Fruit fly (Drosophila melanogaster) whole organism, prepupa: ENCODE results near the gene CG13784.

Source experiments
- CG11762 ChIP-seq: fragments of 200-800 bp; sonication (Bioruptor generic); optimal IDR thresholded peaks from 3 replicates; lab custom pipeline; 2016; ENCODE audit warnings: missing biosample characterization, missing genetic modification characterization; ENCODE audit not compliant: insufficient read depth
- CG11902 ChIP-seq: fragments of 200-800 bp; sonication (Bioruptor generic); optimal IDR thresholded peaks from 3 replicates; lab custom pipeline; 2016; ENCODE audit warnings: missing biosample characterization, missing genetic modification characterization
- CG15336 ChIP-seq: fragments of 200-800 bp; sonication (Bioruptor generic); IDR thresholded peaks from 2 replicates; pipeline ENCODE4 v1.3.6; 2022; ENCODE audit warnings: missing biosample characterization, missing genetic modification characterization
- CG1621 ChIP-seq: fragments of 200-800 bp; sonication (Bioruptor generic); optimal IDR thresholded peaks from 3 replicates; lab custom pipeline; 2018; ENCODE audit warnings: missing biosample characterization, mild to moderate bottlenecking, missing genetic modification characterization
- CG16779 ChIP-seq: fragments of 200-800 bp; sonication (Bioruptor generic); optimal IDR thresholded peaks from 3 replicates; lab custom pipeline; 2017; ENCODE audit warnings: missing biosample characterization, mild to moderate bottlenecking, missing genetic modification characterization
- CG31627 ChIP-seq: fragments of 200-800 bp; sonication (Bioruptor generic); optimal IDR thresholded peaks from 3 replicates; lab custom pipeline; 2016; ENCODE audit warnings: missing biosample characterization, missing genetic modification characterization
- CG34406 ChIP-seq: fragments of 200-800 bp; sonication (Bioruptor generic); optimal IDR thresholded peaks from 3 replicates; lab custom pipeline; 2016; ENCODE audit warnings: missing biosample characterization, missing genetic modification characterization
- CG4318 ChIP-seq: fragments of 200-800 bp; sonication (Bioruptor generic); optimal IDR thresholded peaks from 3 replicates; lab custom pipeline; 2017; ENCODE audit warnings: missing biosample characterization, mild to moderate bottlenecking, missing genetic modification characterization
- CG6163 ChIP-seq: fragments of 200-800 bp; sonication (Bioruptor generic); IDR thresholded peaks from 3 replicates; pipeline ENCODE4 v1.3.6; 2022; ENCODE audit warnings: missing biosample characterization, missing genetic modification characterization
- CG6276 ChIP-seq: fragments of 200-800 bp; sonication (Bioruptor generic); optimal IDR thresholded peaks from 2 replicates; lab custom pipeline; 2017; ENCODE audit warnings: missing biosample characterization, mild to moderate bottlenecking, missing genetic modification characterization
- CG6792 ChIP-seq: fragments of 200-800 bp; sonication (Bioruptor generic); optimal IDR thresholded peaks from 3 replicates; lab custom pipeline; 2016; ENCODE audit warnings: missing biosample characterization, missing genetic modification characterization
- CG7368 ChIP-seq: fragments of 200-800 bp; sonication (Bioruptor generic); optimal IDR thresholded peaks from 3 replicates; lab custom pipeline; 2016; ENCODE audit warnings: missing biosample characterization, missing genetic modification characterization
- CG8119 ChIP-seq: fragments of 200-800 bp; sonication (Bioruptor generic); IDR thresholded peaks from 3 replicates; pipeline ENCODE4 v1.3.6; 2022; ENCODE audit warnings: missing biosample characterization, missing genetic modification characterization
- CG8319 ChIP-seq: fragments of 200-800 bp; sonication (Bioruptor generic); optimal IDR thresholded peaks from 3 replicates; lab custom pipeline; 2016; ENCODE audit warnings: missing biosample characterization, missing genetic modification characterization
- CG8632 ChIP-seq: fragments of 200-800 bp; sonication (Bioruptor generic); optimal IDR thresholded peaks from 3 replicates; lab custom pipeline; 2016; ENCODE audit warnings: missing biosample characterization, missing genetic modification characterization
- CG9139 ChIP-seq: fragments of 200-800 bp; sonication (Bioruptor generic); optimal IDR thresholded peaks from 3 replicates; lab custom pipeline; 2017; ENCODE audit warnings: missing biosample characterization, mild to moderate bottlenecking, missing genetic modification characterization
- Eip75B ChIP-seq: fragments of 200-800 bp; sonication (Bioruptor generic); optimal IDR thresholded peaks from 3 replicates; lab custom pipeline; 2016; ENCODE audit warnings: missing biosample characterization, missing genetic modification characterization
- Eip78C ChIP-seq: fragments of 200-800 bp; sonication (Bioruptor generic); peaks from one replicate; lab custom pipeline; 2016; ENCODE audit warnings: missing biosample characterization, missing genetic modification characterization
- Eip93F ChIP-seq: fragments of 200-800 bp; sonication (Bioruptor generic); optimal IDR thresholded peaks from 2 replicates; lab custom pipeline; 2016; ENCODE audit warnings: missing biosample characterization, mild to moderate bottlenecking, missing genetic modification characterization
- Ets96B ChIP-seq: fragments of 200-800 bp; optimal IDR thresholded peaks from 2 replicates; lab custom pipeline; 2019; ENCODE audit warnings: missing biosample characterization, mild to moderate bottlenecking, missing genetic modification characterization, moderate library complexity
- Gug ChIP-seq: fragments of 200-800 bp; sonication (Bioruptor generic); IDR thresholded peaks from 2 replicates; pipeline ENCODE4 v1.3.6; 2022; ENCODE audit warnings: missing biosample characterization, missing genetic modification characterization
- Hr39 ChIP-seq: fragments of 200-800 bp; sonication (Bioruptor generic); optimal IDR thresholded peaks from 2 replicates; lab custom pipeline; 2016; ENCODE audit warnings: missing biosample characterization, missing genetic modification characterization
- Hr4 ChIP-seq: fragments of 200-800 bp; sonication (Bioruptor generic); optimal IDR thresholded peaks from 3 replicates; lab custom pipeline; 2016; ENCODE audit warnings: missing biosample characterization, missing genetic modification characterization
- OdsH ChIP-seq: fragments of 200-800 bp; sonication (Bioruptor generic); optimal IDR thresholded peaks from 3 replicates; lab custom pipeline; 2016; ENCODE audit warnings: missing biosample characterization, missing genetic modification characterization
- Smox ChIP-seq: fragments of 200-800 bp; sonication (Bioruptor generic); optimal IDR thresholded peaks from 3 replicates; lab custom pipeline; 2016; ENCODE audit warnings: missing biosample characterization, missing genetic modification characterization
- Sox102F ChIP-seq: fragments of 200-800 bp; sonication (Bioruptor generic); optimal IDR thresholded peaks from 2 replicates; lab custom pipeline; 2016; ENCODE audit warnings: missing biosample characterization, mild to moderate bottlenecking, missing genetic modification characterization
- Sox14 ChIP-seq: fragments of 200-800 bp; sonication (Bioruptor generic); optimal IDR thresholded peaks from 3 replicates; lab custom pipeline; 2016; ENCODE audit warnings: missing biosample characterization, missing genetic modification characterization
- Sox15 ChIP-seq: fragments of 200-800 bp; sonication (Bioruptor generic); optimal IDR thresholded peaks from 3 replicates; lab custom pipeline; 2016; ENCODE audit warnings: missing biosample characterization, missing genetic modification characterization
- achi ChIP-seq: fragments of 200-800 bp; sonication (Bioruptor generic); optimal IDR thresholded peaks from 3 replicates; lab custom pipeline; 2016; ENCODE audit warnings: missing biosample characterization, missing genetic modification characterization
- acj6 ChIP-seq: fragments of 200-800 bp; sonication (Bioruptor generic); optimal IDR thresholded peaks from 3 replicates; lab custom pipeline; 2016; ENCODE audit warnings: missing biosample characterization, missing genetic modification characterization
- cyc ChIP-seq: fragments of 200-800 bp; sonication (Bioruptor generic); optimal IDR thresholded peaks from 3 replicates; lab custom pipeline; 2016; ENCODE audit warnings: missing biosample characterization, missing genetic modification characterization
- dac ChIP-seq: fragments of 200-800 bp; sonication (Bioruptor generic); optimal IDR thresholded peaks from 2 replicates; lab custom pipeline; 2017; ENCODE audit warnings: missing biosample characterization, mild to moderate bottlenecking, missing genetic modification characterization
- dsx ChIP-seq: fragments of 200-800 bp; optimal IDR thresholded peaks from 3 replicates; lab custom pipeline; 2019; ENCODE audit warnings: missing biosample characterization, mild to moderate bottlenecking, missing genetic modification characterization, moderate library complexity; ENCODE audit not compliant: poor library complexity, severe bottlenecking
- esn ChIP-seq: fragments of 200-800 bp; sonication (Bioruptor generic); optimal IDR thresholded peaks from 2 replicates; lab custom pipeline; 2016; ENCODE audit warnings: missing biosample characterization, mild to moderate bottlenecking, missing genetic modification characterization, moderate library complexity
- fd85E ChIP-seq: fragments of 200-800 bp; sonication (Bioruptor generic); optimal IDR thresholded peaks from 3 replicates; lab custom pipeline; 2016; ENCODE audit warnings: missing biosample characterization, missing genetic modification characterization
- fkh ChIP-seq: fragments of 200-800 bp; sonication (Bioruptor generic); optimal IDR thresholded peaks from 3 replicates; lab custom pipeline; 2017; ENCODE audit warnings: missing biosample characterization, mild to moderate bottlenecking, missing genetic modification characterization, moderate library complexity
- net ChIP-seq: fragments of 200-800 bp; sonication (Bioruptor generic); optimal IDR thresholded peaks from 3 replicates; lab custom pipeline; 2016; ENCODE audit warnings: missing biosample characterization, missing genetic modification characterization
- pdm3 ChIP-seq: fragments of 200-800 bp; sonication (Bioruptor generic); optimal IDR thresholded peaks from 3 replicates; lab custom pipeline; 2016; ENCODE audit warnings: missing biosample characterization, missing genetic modification characterization
- spab ChIP-seq: fragments of 200-800 bp; sonication (Bioruptor generic); optimal IDR thresholded peaks from 2 replicates; lab custom pipeline; 2017; ENCODE audit warnings: missing biosample characterization, mild to moderate bottlenecking, missing genetic modification characterization, missing genetic modification reagents
- topi ChIP-seq: fragments of 200-800 bp; sonication (Bioruptor generic); optimal IDR thresholded peaks from 3 replicates; lab custom pipeline; 2016; ENCODE audit warnings: missing biosample characterization, missing genetic modification characterization

Gene CG13784

dm6 chr2L:7188530-7188996 is 31.3 kb downstream of the CG13784 start (continued):
- TF ChIP-seq dsx (GFP tag; lab: Kevin White, UChicago) (peak; percentile 98), CG7368 (GFP tag; lab: Kevin White, UChicago) (peak; percentile 99), topi (peak; percentile 100), CG4318 (peak; percentile 100), CG9139 (GFP tag; lab: Kevin White, UChicago) (peak; percentile 98), CG6792 (GFP tag; lab: Kevin White, UChicago) (peak; percentile 100), CG31627 (GFP tag; lab: Kevin White, UChicago) (peak; percentile 100), CG1621 (peak; percentile 98), Smox (GFP tag; lab: Kevin White, UChicago) (peak; percentile 99), Sox15 (GFP tag; lab: Kevin White, UChicago) (peak; percentile 100), CG34406 (GFP tag; lab: Kevin White, UChicago) (peak; percentile 100), dac (GFP tag; lab: Kevin White, UChicago) (peak; percentile 100)

dm6 chr2L:7187920-7188529 is 31.8 kb downstream of the CG13784 start:
- no peak for TF ChIP-seq CG8319
- TF ChIP-seq CG11902 (GFP tag; lab: Kevin White, UChicago): no peak
- no peak for TF ChIP-seq fd85E (GFP tag; lab: Kevin White, UChicago)
- no peak for TF ChIP-seq pdm3 (GFP tag; lab: Kevin White, UChicago)
- TF ChIP-seq Gug (GFP tag; lab: Robert Waterston, UW): no peak
- TF ChIP-seq CG1621: no peak
- no peak for TF ChIP-seq Eip78C (GFP tag; lab: Kevin White, UChicago)
- no peak for TF ChIP-seq esn (GFP tag; lab: Kevin White, UChicago)
- TF ChIP-seq topi: no peak
- TF ChIP-seq Hr39 (GFP tag; lab: Kevin White, UChicago): no peak
- no peak for TF ChIP-seq Sox15 (GFP tag; lab: Kevin White, UChicago)
- TF ChIP-seq net (GFP tag; lab: Kevin White, UChicago): no peak

dm6 chr2L:7181978-7182392 is 37.8 kb downstream of the CG13784 start, which contains the start of gene MICU1:
Gene MICU1 (plus strand): TSS chr2L:7182234.
- TF ChIP-seq CG11762 (GFP tag; lab: Kevin White, UChicago) (no peak), fkh (peak; percentile 98), Eip78C (GFP tag; lab: Kevin White, UChicago) (peak; percentile 65)

- TF ChIP-seq acj6 (GFP tag; lab: Kevin White, UChicago) (peak; percentile 6), topi (peak; percentile 4), Ets96B (tag; lab: Kevin White, UChicago) (no peak), Eip78C (GFP tag; lab: Kevin White, UChicago) (peak; percentile 14), CG8119 (GFP tag; lab: Robert Waterston, UW) (no peak), dsx (GFP tag; lab: Kevin White, UChicago) (no peak), CG6792 (GFP tag; lab: Kevin White, UChicago) (no peak), CG6276 (GFP tag; lab: Kevin White, UChicago) (no peak), CG6163 (GFP tag; lab: Robert Waterston, UW) (peak; percentile 54; the same call in 2 of the 3 replicates)
Observed at dm6 chr2L:7179276-7179675, 40.6 kb downstream of the CG13784 start.

- TF ChIP-seq esn (GFP tag; lab: Kevin White, UChicago): no peak
- no peak for TF ChIP-seq fkh
- TF ChIP-seq CG9139 (GFP tag; lab: Kevin White, UChicago): peak; percentile 36
- TF ChIP-seq CG15336: no peak
- peak; percentile 22 for TF ChIP-seq Sox102F (GFP tag; lab: Kevin White, UChicago)
- no peak for TF ChIP-seq Eip93F (GFP tag; lab: Kevin White, UChicago)
- no peak for TF ChIP-seq achi (GFP tag; lab: Kevin White, UChicago)
- TF ChIP-seq net (GFP tag; lab: Kevin White, UChicago): no peak
- no peak for TF ChIP-seq OdsH (GFP tag; lab: Kevin White, UChicago)
- peak; percentile 6 for TF ChIP-seq Ets96B (tag; lab: Kevin White, UChicago)
- peak; percentile 66 for TF ChIP-seq cyc (GFP tag; lab: Kevin White, UChicago)
- peak; percentile 12 for TF ChIP-seq Eip75B (GFP tag; lab: Kevin White, UChicago)
- TF ChIP-seq CG6792 (GFP tag; lab: Kevin White, UChicago): peak; percentile 49
- TF ChIP-seq spab (GFP tag; lab: Kevin White, UChicago): no peak
- TF ChIP-seq topi: peak; percentile 62
- TF ChIP-seq Hr4 (GFP tag; lab: Kevin White, UChicago): peak; percentile 33
- no peak for TF ChIP-seq CG6276 (GFP tag; lab: Kevin White, UChicago)
- TF ChIP-seq CG8319: no peak
- TF ChIP-seq CG4318: no peak
- TF ChIP-seq CG16779: no peak
- TF ChIP-seq Sox14 (GFP tag; lab: Kevin White, UChicago): no peak
- TF ChIP-seq CG8632: peak; percentile 37
- no peak for TF ChIP-seq CG11762 (GFP tag; lab: Kevin White, UChicago)
- TF ChIP-seq Smox (GFP tag; lab: Kevin White, UChicago): peak; percentile 19
- TF ChIP-seq CG34406 (GFP tag; lab: Kevin White, UChicago): peak; percentile 39
Observed at dm6 chr2L:7175786-7176185, 44.0 kb downstream of the CG13784 start.
